Worm (Caenorhabditis elegans): Measurements from ENCODE around the gene sre-35.

- TF ChIP-seq egl-27 (tag; optimal IDR thresholded peaks at IDR 0.05) (no peak), elt-1 (tag; optimal IDR thresholded peaks at IDR 0.05) (no peak), lin-15B (tag; optimal IDR thresholded peaks at IDR 0.05) (no peak), ztf-4 (tag; optimal IDR thresholded peaks at IDR 0.05) (no peak), nhr-11 (tag; optimal IDR thresholded peaks at IDR 0.05) (no peak), ama-1 (optimal IDR thresholded peaks at IDR 0.05) (no peak), nfya-1 (tag; optimal IDR thresholded peaks at IDR 0.05; ENCODE audit: insufficient read depth) (no peak), skn-1 (tag; optimal IDR thresholded peaks at IDR 0.05) (no peak)
These were observed 30.0 kb upstream of the sre-35 start, which contains the start of gene fbxb-102 for ce11 chrII:12482622-12483021.

Data from whole organism, L3 larva.